Fruit fly (Drosophila melanogaster) whole organism, embryonic: Measurements from ENCODE around the gene CG10311.

Experiments used
- Abd-B ChIP-seq: fragments of 200-800 bp; sonication (Bioruptor generic); optimal IDR thresholded peaks from 2 replicates; lab custom pipeline; 2018; ENCODE audit warnings: missing biosample characterization, mild to moderate bottlenecking, missing genetic modification characterization, moderate library complexity
- CG10979 ChIP-seq: fragments of 200-800 bp; sonication (Bioruptor generic); optimal IDR thresholded peaks from 2 replicates; lab custom pipeline; 2018; ENCODE audit warnings: missing biosample characterization, mild to moderate bottlenecking, missing genetic modification characterization, moderate library complexity
- CG11504 ChIP-seq: fragments of 200-800 bp; sonication (Bioruptor generic); optimal IDR thresholded peaks from 3 replicates; lab custom pipeline; 2019; ENCODE audit warnings: missing biosample characterization, mild to moderate bottlenecking, missing genetic modification characterization, moderate library complexity
- CG14441 ChIP-seq: fragments of 200-800 bp; sonication (Bioruptor generic); IDR thresholded peaks from 2 replicates; pipeline ENCODE4 v1.3.6; 2022; ENCODE audit warnings: missing biosample characterization, missing genetic modification characterization
- CG14710 ChIP-seq: fragments of 200-800 bp; sonication (Bioruptor generic); optimal IDR thresholded peaks from 3 replicates; lab custom pipeline; 2019; ENCODE audit warnings: missing biosample characterization, mild to moderate bottlenecking, missing genetic modification characterization, moderate library complexity
- CG1529 ChIP-seq: fragments of 200-800 bp; sonication (Bioruptor generic); optimal IDR thresholded peaks from 3 replicates; lab custom pipeline; 2018; ENCODE audit warnings: missing biosample characterization, missing genetic modification characterization
- CG1602 ChIP-seq: fragments of 200-800 bp; sonication (Bioruptor generic); optimal IDR thresholded peaks from 3 replicates; lab custom pipeline; 2016; ENCODE audit warnings: missing biosample characterization, missing genetic modification characterization
- CG16863 ChIP-seq: fragments of 200-800 bp; sonication (Bioruptor generic); optimal IDR thresholded peaks from 3 replicates; lab custom pipeline; 2016; ENCODE audit warnings: missing biosample characterization, missing genetic modification characterization
- CG17361 ChIP-seq: fragments of 200-800 bp; sonication (Bioruptor generic); IDR thresholded peaks from 3 replicates; pipeline ENCODE4 v1.3.6; 2022; ENCODE audit warnings: missing biosample characterization, missing genetic modification characterization
- CG17829 ChIP-seq: fragments of 200-800 bp; optimal IDR thresholded peaks from 2 replicates; lab custom pipeline; 2019; ENCODE audit warnings: missing biosample characterization, mild to moderate bottlenecking, missing genetic modification characterization, moderate library complexity
- CG1832 ChIP-seq: fragments of 200-800 bp; sonication (Bioruptor generic); optimal IDR thresholded peaks from 2 replicates; lab custom pipeline; 2017; ENCODE audit warnings: missing biosample characterization, mild to moderate bottlenecking, missing genetic modification characterization, inconsistent platforms
- CG2678 ChIP-seq: fragments of 200-800 bp; sonication (Bioruptor generic); optimal IDR thresholded peaks from 3 replicates; lab custom pipeline; 2019; ENCODE audit warnings: missing biosample characterization, mild to moderate bottlenecking, missing genetic modification characterization, moderate library complexity
- CG2712 ChIP-seq: fragments of 200-800 bp; optimal IDR thresholded peaks from 3 replicates; lab custom pipeline; 2019; ENCODE audit warnings: missing biosample characterization, mild to moderate bottlenecking, missing genetic modification characterization, moderate library complexity
- CG30403 ChIP-seq: fragments of 200-800 bp; sonication (Bioruptor generic); optimal IDR thresholded peaks from 3 replicates; lab custom pipeline; 2016; ENCODE audit warnings: missing biosample characterization, missing genetic modification characterization
- CG3163 ChIP-seq: fragments of 200-800 bp; sonication (Bioruptor generic); optimal IDR thresholded peaks from 3 replicates; lab custom pipeline; 2016; ENCODE audit warnings: missing biosample characterization, missing genetic modification characterization
- CG33213 ChIP-seq: fragments of 200-800 bp; sonication (Bioruptor generic); optimal IDR thresholded peaks from 3 replicates; lab custom pipeline; 2016; ENCODE audit warnings: missing biosample characterization, missing genetic modification characterization
- CG34376 ChIP-seq: fragments of 200-800 bp; sonication (Bioruptor generic); optimal IDR thresholded peaks from 2 replicates; lab custom pipeline; 2018; ENCODE audit warnings: missing biosample characterization, mild to moderate bottlenecking, missing genetic modification characterization
- CG6654 ChIP-seq: fragments of 200-800 bp; sonication (Bioruptor generic); optimal IDR thresholded peaks from 2 replicates; lab custom pipeline; 2017; ENCODE audit warnings: missing biosample characterization, mild to moderate bottlenecking, missing genetic modification characterization
- CG7357 ChIP-seq: fragments of 200-800 bp; sonication (Bioruptor generic); IDR thresholded peaks from 3 replicates; pipeline ENCODE4 v1.3.6; 2022; ENCODE audit warnings: missing biosample characterization, missing genetic modification characterization
- CG7839 ChIP-seq: fragments of 200-800 bp; sonication (Bioruptor generic); optimal IDR thresholded peaks from 3 replicates; lab custom pipeline; 2018; ENCODE audit warnings: missing biosample characterization, mild to moderate bottlenecking, missing genetic modification characterization, moderate library complexity
- CG8089 ChIP-seq: fragments of 200-800 bp; sonication (Bioruptor generic); optimal IDR thresholded peaks from 3 replicates; lab custom pipeline; 2016; ENCODE audit warnings: missing biosample characterization, missing genetic modification characterization
- Dad ChIP-seq: fragments of 200-800 bp; sonication (Bioruptor generic); optimal IDR thresholded peaks from 3 replicates; lab custom pipeline; 2016; ENCODE audit warnings: missing biosample characterization, missing genetic modification characterization
- Elba2 ChIP-seq: fragments of 200-800 bp; sonication (Bioruptor generic); optimal IDR thresholded peaks from 3 replicates; lab custom pipeline; 2016; ENCODE audit warnings: missing biosample characterization, missing genetic modification characterization
- Ets65A ChIP-seq: fragments of 200-800 bp; sonication (Bioruptor generic); peaks from one replicate; lab custom pipeline; 2016; ENCODE audit warnings: missing biosample characterization, missing genetic modification characterization
- Hr78 ChIP-seq, 2 experiments: fragments of 200-800 bp in 1 of 2; fragments of >200 bp in 1 of 2; sonication (Bioruptor generic) in 1 of 2; optimal IDR thresholded peaks; 2 replicates each; lab custom pipeline; 2017 to 2019; ENCODE audit warnings: missing biosample characterization in 2 of 2, missing genetic modification characterization in 2 of 2, mild to moderate bottlenecking in 1 of 2, moderate library complexity in 1 of 2
- Med ChIP-seq: fragments of 200-800 bp; sonication (Bioruptor generic); peaks from one replicate; lab custom pipeline; 2016; ENCODE audit warnings: missing biosample characterization, missing genetic modification characterization, mild to moderate bottlenecking, inconsistent platforms, moderate library complexity
- Poxn ChIP-seq: fragments of 200-800 bp; sonication (Bioruptor generic); IDR thresholded peaks from 2 replicates; pipeline ENCODE4 v1.3.6; 2022; ENCODE audit warnings: missing biosample characterization, missing genetic modification characterization
- Ravus ChIP-seq: fragments of 200-800 bp; sonication (Bioruptor generic); IDR thresholded peaks from 2 replicates; pipeline ENCODE4 v1.3.6; 2022; ENCODE audit warnings: missing biosample characterization, missing genetic modification characterization
- Sox100B ChIP-seq: fragments of 200-800 bp; sonication (Bioruptor generic); optimal IDR thresholded peaks from 3 replicates; lab custom pipeline; 2018; ENCODE audit warnings: missing biosample characterization, mild to moderate bottlenecking, missing genetic modification characterization
- Sox102F ChIP-seq: fragments of 200-800 bp; sonication (Bioruptor generic); optimal IDR thresholded peaks from 2 replicates; lab custom pipeline; 2018; ENCODE audit warnings: missing biosample characterization, mild to moderate bottlenecking, missing genetic modification characterization, moderate library complexity
- Trl ChIP-seq, 3 experiments: fragments of >200 bp in 2 of 3; fragments of 200-800 bp in 1 of 3; sonication (Bioruptor generic) in 1 of 3; optimal IDR thresholded peaks; 2 replicates in 1 of 3; 3 replicates in 2 of 3; lab custom pipeline; 2016 to 2017; ENCODE audit warnings: missing biosample characterization in 1 of 3, missing genetic modification characterization in 1 of 3
- abd-A ChIP-seq: fragments of 200-800 bp; sonication (Bioruptor generic); optimal IDR thresholded peaks from 3 replicates; lab custom pipeline; 2019; ENCODE audit warnings: missing biosample characterization, mild to moderate bottlenecking, missing genetic modification characterization, moderate library complexity
- bab2 ChIP-seq: fragments of 200-800 bp; sonication (Bioruptor generic); optimal IDR thresholded peaks from 2 replicates; lab custom pipeline; 2016; ENCODE audit warnings: missing biosample characterization, missing genetic modification characterization
- cg ChIP-seq: fragments of 200-800 bp; sonication (Bioruptor generic); optimal IDR thresholded peaks from 3 replicates; lab custom pipeline; 2019; ENCODE audit warnings: missing biosample characterization, mild to moderate bottlenecking, missing genetic modification characterization, moderate library complexity
- dmrt11E ChIP-seq: fragments of 200-800 bp; sonication (Bioruptor generic); optimal IDR thresholded peaks from 3 replicates; lab custom pipeline; 2018; ENCODE audit warnings: missing biosample characterization, mild to moderate bottlenecking, missing genetic modification characterization, moderate library complexity
- dmrt99B ChIP-seq: fragments of 200-800 bp; sonication (Bioruptor generic); optimal IDR thresholded peaks from 2 replicates; lab custom pipeline; 2018; ENCODE audit warnings: missing biosample characterization, mild to moderate bottlenecking, missing genetic modification characterization, moderate library complexity
- fd64A ChIP-seq: fragments of 200-800 bp; sonication (Bioruptor generic); optimal IDR thresholded peaks from 3 replicates; lab custom pipeline; 2018; ENCODE audit warnings: missing biosample characterization, mild to moderate bottlenecking, missing genetic modification characterization
- grau ChIP-seq: fragments of 200-800 bp; optimal IDR thresholded peaks from 3 replicates; lab custom pipeline; 2019; ENCODE audit warnings: missing biosample characterization, mild to moderate bottlenecking, missing genetic modification characterization, moderate library complexity
- grn ChIP-seq: fragments of 200-800 bp; sonication (Bioruptor generic); optimal IDR thresholded peaks from 3 replicates; lab custom pipeline; 2017; ENCODE audit warnings: missing biosample characterization, missing genetic modification characterization
- hkb ChIP-seq, 2 experiments: fragments of 200-800 bp in 1 of 2; fragments of >200 bp in 1 of 2; sonication (Bioruptor generic) in 1 of 2; IDR thresholded peaks in 1 of 2; optimal IDR thresholded peaks in 1 of 2; 2 replicates each; pipeline versions ENCODE4 v1.3.6 to Lab custom; 2017 to 2022; ENCODE audit warnings: missing biosample characterization in 1 of 2, missing genetic modification characterization in 1 of 2
- insv ChIP-seq, 2 experiments: fragments of 200-800 bp; sonication (Bioruptor generic); optimal IDR thresholded peaks; 3 replicates each; lab custom pipeline; 2016 to 2018; ENCODE audit warnings: missing biosample characterization in 2 of 2, missing genetic modification characterization in 2 of 2
- kni ChIP-seq: fragments of 200-800 bp; sonication (Bioruptor generic); optimal IDR thresholded peaks from 3 replicates; lab custom pipeline; 2017; ENCODE audit warnings: mild to moderate bottlenecking, missing biosample characterization, missing genetic modification reagents, missing genetic modification characterization
- lab ChIP-seq: fragments of 200-800 bp; sonication (Bioruptor generic); optimal IDR thresholded peaks from 3 replicates; lab custom pipeline; 2017; ENCODE audit warnings: missing biosample characterization, missing genetic modification characterization, mild to moderate bottlenecking, moderate library complexity, missing genetic modification reagents
- lola ChIP-seq, 3 experiments: fragments of >200 bp in 2 of 3; fragments of 200-800 bp in 1 of 3; sonication (Bioruptor generic) in 1 of 3; optimal IDR thresholded peaks; 2 replicates each; lab custom pipeline; 2017 to 2019; ENCODE audit warnings: missing biosample characterization in 3 of 3, missing genetic modification characterization in 3 of 3, mild to moderate bottlenecking in 1 of 3, moderate library complexity in 1 of 3
- lov ChIP-seq, 2 experiments: fragments of 200-800 bp in 1 of 2; fragments of >200 bp in 1 of 2; sonication (Bioruptor generic) in 1 of 2; IDR thresholded peaks in 1 of 2; optimal IDR thresholded peaks in 1 of 2; 2 replicates in 1 of 2; 3 replicates in 1 of 2; pipeline versions ENCODE4 v1.3.6 to Lab custom; 2017 to 2022; ENCODE audit warnings: missing biosample characterization in 1 of 2, missing genetic modification characterization in 1 of 2
- sens ChIP-seq: fragments of 200-800 bp; sonication (Bioruptor generic); peaks from one replicate; lab custom pipeline; 2016; ENCODE audit warnings: missing biosample characterization, missing genetic modification characterization
- tna ChIP-seq: fragments of 200-800 bp; sonication (Bioruptor generic); IDR thresholded peaks from 2 replicates; pipeline ENCODE4 v1.3.6; 2022; ENCODE audit warnings: missing biosample characterization, missing genetic modification characterization; ENCODE audit not compliant: partially characterized antibody

CG10311 gene

DNA sequence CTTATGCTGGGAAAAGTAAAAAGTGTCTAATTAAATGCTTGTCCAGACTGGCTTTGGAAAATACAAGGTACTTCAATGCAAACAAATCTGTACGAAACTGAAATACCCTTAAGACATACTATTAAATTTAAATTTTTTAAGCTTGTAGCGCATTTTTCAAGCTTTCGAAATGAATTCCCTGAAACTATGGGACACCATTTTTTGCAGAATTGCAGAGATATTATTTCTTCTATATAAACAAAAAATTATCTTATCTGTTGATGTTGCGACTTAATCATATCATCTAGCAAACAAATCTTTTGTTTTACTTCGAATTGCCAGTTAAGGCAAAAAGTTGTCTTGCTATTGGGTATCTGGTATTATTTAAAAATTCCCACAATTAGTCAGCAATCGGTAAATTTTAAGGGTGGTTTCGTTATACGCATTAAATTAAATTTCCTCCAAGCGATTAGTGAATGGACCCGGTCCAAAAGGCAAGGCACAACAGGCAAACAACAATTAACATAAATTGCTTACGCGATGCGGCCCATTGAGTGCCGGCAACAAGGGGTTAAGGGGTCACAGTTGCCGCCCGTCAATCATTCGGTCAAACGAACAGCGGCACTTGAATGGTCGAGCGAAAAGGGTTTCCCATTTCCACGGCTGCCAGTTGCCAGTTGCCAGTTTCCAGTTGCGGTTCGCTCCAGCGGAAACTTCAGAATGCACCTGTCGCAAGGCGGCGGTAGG is 20.3 kb downstream of the CG10311 start:
- TF ChIP-seq Sox102F (peak; percentile 23), tna (GFP tag; lab: Robert Waterston, UW) (0 out of 2 replicates have a peak, but pooled peaks have one; percentile 12), CG14441 (GFP tag; lab: Robert Waterston, UW) (no peak), kni (GFP tag; lab: Kevin White, UChicago) (peak; percentile 91), grau (tag; lab: Kevin White, UChicago) (peak; percentile 5), lab (GFP tag; lab: Kevin White, UChicago) (no peak), abd-A (tag; lab: Kevin White, UChicago) (peak; percentile 35), CG16863 (GFP tag; lab: Kevin White, UChicago) (no peak), Dad (no peak), CG14710 (no peak), CG11504 (tag; lab: Kevin White, UChicago) (peak; percentile 42), Elba2 (GFP tag; lab: Kevin White, UChicago) (no peak), CG30403 (GFP tag; lab: Kevin White, UChicago) (peak; percentile 2), sens (GFP tag; lab: Kevin White, UChicago) (peak; percentile 2), CG34376 (GFP tag; lab: Kevin White, UChicago) (no peak), CG1602 (no peak), CG10979 (peak; percentile 15), CG1832 (GFP tag; lab: Kevin White, UChicago) (no peak), dmrt11E (tag; lab: Kevin White, UChicago) (peak; percentile 13), CG17829 (tag; lab: Kevin White, UChicago) (no peak), CG1529 (GFP tag; lab: Kevin White, UChicago) (peak; percentile 22), Ravus (no peak), CG2678 (tag; lab: Kevin White, UChicago) (peak; percentile 33), Poxn (no peak), Ets65A (GFP tag; lab: Kevin White, UChicago) (peak; percentile 24), lola (GFP tag; optimal IDR thresholded peaks at IDR 0.05; lab: Kevin White, UChicago) (peak in 1 of 3 experiments; percentile 27), Sox100B (GFP tag; lab: Kevin White, UChicago) (peak; percentile 47), cg (GFP tag; lab: Kevin White, UChicago) (no peak), CG33213 (no peak), Hr78 (GFP tag; optimal IDR thresholded peaks at IDR 0.05; lab: Kevin White, UChicago) (peak in 1 of 2 experiments; percentile 82), CG2712 (tag; lab: Kevin White, UChicago) (peak; percentile 23), lov (optimal IDR thresholded peaks at IDR 0.05; lab: Kevin White, UChicago) (no peak), lov (GFP tag; IDR thresholded peaks at IDR 0.05; lab: Robert Waterston, UW) (no peak), CG3163 (GFP tag; lab: Kevin White, UChicago) (no peak), bab2 (GFP tag; lab: Kevin White, UChicago) (peak; percentile 11), CG6654 (GFP tag; lab: Kevin White, UChicago) (no peak), Abd-B (no peak), hkb (optimal IDR thresholded peaks at IDR 0.05; lab: Kevin White, UChicago) (no peak), hkb (GFP tag; IDR thresholded peaks at IDR 0.05; lab: Robert Waterston, UW) (no peak), CG8089 (GFP tag; lab: Kevin White, UChicago) (no peak), CG7357 (GFP tag; lab: Robert Waterston, UW) (no peak), fd64A (GFP tag; lab: Kevin White, UChicago) (no peak), dmrt99B (tag; lab: Kevin White, UChicago) (peak; percentile 42), insv (GFP tag; optimal IDR thresholded peaks at IDR 0.05; lab: Kevin White, UChicago) (no peak), CG7839 (tag; lab: Kevin White, UChicago) (peak; percentile 17), Med (GFP tag; lab: Kevin White, UChicago) (peak; percentile 55), CG17361 (peak; percentile 35; the same call in 1 of the 3 replicates), Trl (optimal IDR thresholded peaks at IDR 0.05; lab: Kevin White, UChicago) (no peak), Trl (GFP tag; optimal IDR thresholded peaks at IDR 0.05; lab: Kevin White, UChicago) (no peak), grn (GFP tag; lab: Kevin White, UChicago) (peak; percentile 85)
